Fruit fly (Drosophila melanogaster) whole organism, embryonic: Measurements from ENCODE around the gene CG5828.

ENCODE experiments used
- Awh ChIP-seq: fragments of 200-800 bp; sonication (Bioruptor generic); IDR thresholded peaks from 2 replicates; pipeline ENCODE4, ENCODE4 v1.3.6; 2022; ENCODE audit warnings: missing biosample characterization, missing genetic modification characterization
- Bgb ChIP-seq: fragments of 200-800 bp; sonication (Bioruptor generic); IDR thresholded peaks from 2 replicates; pipeline ENCODE4 v1.3.6; 2022; ENCODE audit warnings: missing biosample characterization, missing genetic modification characterization; ENCODE audit not compliant: partially characterized antibody
- CG10147 ChIP-seq: fragments of 200-800 bp; sonication (Bioruptor generic); optimal IDR thresholded peaks from 2 replicates; lab custom pipeline; 2019; ENCODE audit warnings: missing biosample characterization, mild to moderate bottlenecking, missing genetic modification characterization, moderate library complexity
- CG14050 ChIP-seq: fragments of 200-800 bp; sonication (Bioruptor generic); IDR thresholded peaks from 3 replicates; pipeline ENCODE4 v1.3.6; 2022; ENCODE audit warnings: missing biosample characterization, missing genetic modification characterization
- CG14860 ChIP-seq: fragments of 200-800 bp; sonication (Bioruptor generic); IDR thresholded peaks from 3 replicates; pipeline ENCODE4 v1.3.6; 2022; ENCODE audit warnings: missing biosample characterization, missing genetic modification characterization; ENCODE audit not compliant: partially characterized antibody
- CG15514 ChIP-seq: fragments of 200-800 bp; sonication (Bioruptor generic); optimal IDR thresholded peaks from 3 replicates; lab custom pipeline; 2017; ENCODE audit warnings: missing biosample characterization, missing genetic modification characterization, mild to moderate bottlenecking, moderate library complexity, missing genetic modification reagents
- CG1647 ChIP-seq: fragments of 200-800 bp; sonication (Bioruptor generic); optimal IDR thresholded peaks from 3 replicates; lab custom pipeline; 2016; ENCODE audit warnings: missing biosample characterization, missing genetic modification characterization
- CG17328 ChIP-seq: fragments of 200-800 bp; sonication (Bioruptor generic); IDR thresholded peaks from 2 replicates; pipeline ENCODE4 v1.3.6; 2022; ENCODE audit warnings: missing biosample characterization, missing genetic modification characterization
- CG31224 ChIP-seq: fragments of 200-800 bp; sonication (Bioruptor generic); IDR thresholded peaks from 2 replicates; pipeline ENCODE4 v1.3.6; 2022; ENCODE audit warnings: missing biosample characterization, missing genetic modification characterization
- CG3163 ChIP-seq: fragments of 200-800 bp; sonication (Bioruptor generic); optimal IDR thresholded peaks from 3 replicates; lab custom pipeline; 2016; ENCODE audit warnings: missing biosample characterization, missing genetic modification characterization
- CG32772 ChIP-seq: fragments of 200-800 bp; sonication (Bioruptor generic); IDR thresholded peaks from 2 replicates; pipeline ENCODE4 v1.3.6; 2022; ENCODE audit warnings: missing biosample characterization, missing genetic modification characterization
- CG34422 ChIP-seq: fragments of 200-800 bp; sonication (Bioruptor generic); IDR thresholded peaks from 3 replicates; pipeline ENCODE4 v1.3.6; 2022; ENCODE audit warnings: missing biosample characterization, missing genetic modification characterization
- CG4360 ChIP-seq: fragments of 200-800 bp; sonication (Bioruptor generic); IDR thresholded peaks from 2 replicates; pipeline ENCODE4 v1.3.6; 2022; ENCODE audit warnings: missing biosample characterization, missing genetic modification characterization
- CG5245 ChIP-seq: fragments of 200-800 bp; sonication (Bioruptor generic); optimal IDR thresholded peaks from 3 replicates; lab custom pipeline; 2016; ENCODE audit warnings: missing biosample characterization, missing genetic modification characterization
- CG6791 ChIP-seq: fragments of 200-800 bp; sonication (Bioruptor generic); IDR thresholded peaks from 3 replicates; pipeline ENCODE4 v1.3.6; 2022; ENCODE audit warnings: missing biosample characterization, missing genetic modification characterization; ENCODE audit not compliant: partially characterized antibody
- CG7271 ChIP-seq: fragments of 200-800 bp; sonication (Bioruptor generic); optimal IDR thresholded peaks from 2 replicates; lab custom pipeline; 2018; ENCODE audit warnings: missing biosample characterization, mild to moderate bottlenecking, missing genetic modification characterization, moderate library complexity
- CG7987 ChIP-seq: fragments of 200-800 bp; sonication (Bioruptor generic); optimal IDR thresholded peaks from 2 replicates; lab custom pipeline; 2018; ENCODE audit warnings: missing biosample characterization, mild to moderate bottlenecking, missing genetic modification characterization, moderate library complexity
- CG8281 ChIP-seq: fragments of 200-800 bp; sonication (Bioruptor generic); optimal IDR thresholded peaks from 2 replicates; lab custom pipeline; 2018; ENCODE audit warnings: missing biosample characterization, mild to moderate bottlenecking, missing genetic modification characterization, moderate library complexity
- CG9797 ChIP-seq: fragments of 200-800 bp; sonication (Bioruptor generic); optimal IDR thresholded peaks from 3 replicates; lab custom pipeline; 2018; ENCODE audit warnings: missing biosample characterization, mild to moderate bottlenecking, missing genetic modification characterization
- CG9817 ChIP-seq: fragments of 200-800 bp; sonication (Bioruptor generic); optimal IDR thresholded peaks from 2 replicates; lab custom pipeline; 2018; ENCODE audit warnings: missing biosample characterization, mild to moderate bottlenecking, missing genetic modification characterization, moderate library complexity
- CTCF ChIP-seq: fragments of 200-800 bp; sonication (Bioruptor generic); optimal IDR thresholded peaks from 2 replicates; lab custom pipeline; 2017; ENCODE audit warnings: missing biosample characterization, mild to moderate bottlenecking, missing genetic modification characterization, moderate library complexity
- Doc3 ChIP-seq: fragments of 200-800 bp; sonication (Bioruptor generic); IDR thresholded peaks from 3 replicates; pipeline ENCODE4 v1.3.6; 2022; ENCODE audit warnings: missing biosample characterization, missing genetic modification characterization; ENCODE audit not compliant: partially characterized antibody
- Fer1 ChIP-seq: fragments of 200-800 bp; sonication (Bioruptor generic); optimal IDR thresholded peaks from 2 replicates; lab custom pipeline; 2017; ENCODE audit warnings: missing biosample characterization, mild to moderate bottlenecking, missing genetic modification characterization
- Gsc ChIP-seq: fragments of 200-800 bp; sonication (Bioruptor generic); IDR thresholded peaks from 2 replicates; pipeline ENCODE4 v1.3.6; 2022; ENCODE audit warnings: missing biosample characterization, missing genetic modification characterization
- HLH4C ChIP-seq: fragments of 200-800 bp; sonication (Bioruptor generic); IDR thresholded peaks from 3 replicates; pipeline ENCODE4 v1.3.6; 2022; ENCODE audit warnings: missing biosample characterization, missing genetic modification characterization; ENCODE audit not compliant: partially characterized antibody
- Hmr ChIP-seq: fragments of 200-800 bp; sonication (Bioruptor generic); optimal IDR thresholded peaks from 3 replicates; lab custom pipeline; 2017; ENCODE audit warnings: mild to moderate bottlenecking, missing biosample characterization, missing genetic modification reagents, missing genetic modification characterization
- Jarid2 ChIP-seq: fragments of 200-800 bp; sonication (Bioruptor generic); optimal IDR thresholded peaks from 3 replicates; lab custom pipeline; 2017; ENCODE audit warnings: mild to moderate bottlenecking, missing biosample characterization, missing genetic modification reagents, missing genetic modification characterization
- MBD-R2 ChIP-seq: fragments of 200-800 bp; sonication (Bioruptor generic); IDR thresholded peaks from 2 replicates; pipeline ENCODE4 v1.3.6; 2022; ENCODE audit warnings: missing biosample characterization, missing genetic modification characterization
- Mad ChIP-seq: fragments of 200-800 bp; sonication (Bioruptor generic); optimal IDR thresholded peaks from 2 replicates; lab custom pipeline; 2016; ENCODE audit warnings: missing biosample characterization, missing genetic modification characterization
- Opbp ChIP-seq: fragments of 200-800 bp; sonication (Bioruptor generic); IDR thresholded peaks from 3 replicates; pipeline ENCODE4 v1.3.6; 2022; ENCODE audit warnings: missing biosample characterization, missing genetic modification characterization; ENCODE audit not compliant: partially characterized antibody
- PHDP ChIP-seq: fragments of 200-800 bp; sonication (Bioruptor generic); optimal IDR thresholded peaks from 3 replicates; lab custom pipeline; 2018; ENCODE audit warnings: missing biosample characterization, mild to moderate bottlenecking, missing genetic modification characterization, moderate library complexity
- Scr ChIP-seq: fragments of 200-800 bp; sonication (Bioruptor generic); IDR thresholded peaks from 2 replicates; pipeline ENCODE4 v1.3.6; 2022; ENCODE audit warnings: missing biosample characterization, missing genetic modification characterization; ENCODE audit not compliant: partially characterized antibody
- Sry-δ ChIP-seq: fragments of 200-800 bp; sonication (Bioruptor generic); optimal IDR thresholded peaks from 2 replicates; lab custom pipeline; 2016; ENCODE audit warnings: missing biosample characterization, missing genetic modification characterization
- caup ChIP-seq: fragments of 200-800 bp; sonication (Bioruptor generic); optimal IDR thresholded peaks from 3 replicates; lab custom pipeline; 2017; ENCODE audit warnings: missing biosample characterization, mild to moderate bottlenecking, missing genetic modification characterization, moderate library complexity; ENCODE audit not compliant: severe bottlenecking
- chinmo ChIP-seq: fragments of 200-800 bp; sonication (Bioruptor generic); IDR thresholded peaks from 4 replicates; pipeline ENCODE4 v1.3.6; 2022; ENCODE audit warnings: missing biosample characterization, missing genetic modification characterization; ENCODE audit not compliant: partially characterized antibody
- chm ChIP-seq: fragments of 200-800 bp; sonication (Bioruptor generic); IDR thresholded peaks from 2 replicates; pipeline ENCODE4 v1.3.6; 2022; ENCODE audit warnings: missing biosample characterization, missing genetic modification characterization
- cwo ChIP-seq: fragments of 200-800 bp; sonication (Bioruptor generic); optimal IDR thresholded peaks from 3 replicates; lab custom pipeline; 2017; ENCODE audit warnings: missing biosample characterization, missing genetic modification characterization, mild to moderate bottlenecking, moderate library complexity, missing genetic modification reagents
- dysf ChIP-seq: fragments of 200-800 bp; sonication (Bioruptor generic); IDR thresholded peaks from 3 replicates; pipeline ENCODE4 v1.3.6; 2022; ENCODE audit warnings: missing biosample characterization, missing genetic modification characterization
- inv ChIP-seq: fragments of 200-800 bp; sonication (Bioruptor generic); IDR thresholded peaks from 2 replicates; pipeline ENCODE4 v1.3.6; 2022; ENCODE audit warnings: missing biosample characterization, missing genetic modification characterization; ENCODE audit not compliant: partially characterized antibody
- knrl ChIP-seq: fragments of 200-800 bp; sonication (Bioruptor generic); IDR thresholded peaks from 3 replicates; pipeline ENCODE4 v1.3.6; 2022; ENCODE audit warnings: missing biosample characterization, missing genetic modification characterization; ENCODE audit not compliant: partially characterized antibody
- mld ChIP-seq: fragments of 200-800 bp; sonication (Bioruptor generic); IDR thresholded peaks from 3 replicates; pipeline ENCODE4 v1.3.6; 2022; ENCODE audit warnings: missing biosample characterization, missing genetic modification characterization; ENCODE audit not compliant: partially characterized antibody
- pho ChIP-seq: fragments of 200-800 bp; sonication (Bioruptor generic); optimal IDR thresholded peaks from 2 replicates; lab custom pipeline; 2016; ENCODE audit warnings: missing biosample characterization, missing genetic modification characterization
- pzg ChIP-seq: fragments of 200-800 bp; sonication (Bioruptor generic); optimal IDR thresholded peaks from 3 replicates; lab custom pipeline; 2018; ENCODE audit warnings: missing biosample characterization, mild to moderate bottlenecking, missing genetic modification characterization, moderate library complexity
- schlank ChIP-seq: fragments of 200-800 bp; sonication (Bioruptor generic); optimal IDR thresholded peaks from 2 replicates; lab custom pipeline; 2018; ENCODE audit warnings: missing biosample characterization, mild to moderate bottlenecking, missing genetic modification characterization
- sens ChIP-seq: fragments of 200-800 bp; sonication (Bioruptor generic); peaks from one replicate; lab custom pipeline; 2016; ENCODE audit warnings: missing biosample characterization, missing genetic modification characterization
- shn ChIP-seq: fragments of 200-800 bp; sonication (Bioruptor generic); optimal IDR thresholded peaks from 3 replicates; lab custom pipeline; 2016; ENCODE audit warnings: missing biosample characterization, missing genetic modification characterization
- sob ChIP-seq: fragments of 200-800 bp; sonication (Bioruptor generic); IDR thresholded peaks from 2 replicates; pipeline ENCODE4 v1.3.6; 2022; ENCODE audit warnings: missing biosample characterization, missing genetic modification characterization
- stc ChIP-seq: fragments of 200-800 bp; sonication (Bioruptor generic); IDR thresholded peaks from 2 replicates; pipeline ENCODE4 v1.3.6; 2022; ENCODE audit warnings: missing biosample characterization, missing genetic modification characterization
- tna ChIP-seq: fragments of 200-800 bp; sonication (Bioruptor generic); IDR thresholded peaks from 2 replicates; pipeline ENCODE4 v1.3.6; 2022; ENCODE audit warnings: missing biosample characterization, missing genetic modification characterization; ENCODE audit not compliant: partially characterized antibody

CG5828 gene

dm6 chr2L:5096222-5096621, 2.4 kb downstream of the CG5828 start, which contains the start of gene CG4230 (continued):
- TF ChIP-seq CG14860 (GFP tag; lab: Robert Waterston, UW): peak; percentile 69; the same call in 2 of the 3 replicates
- TF ChIP-seq stc (GFP tag; lab: Robert Waterston, UW): no peak
- TF ChIP-seq CG1647 (GFP tag; lab: Kevin White, UChicago): no peak
- peak; percentile 65 for TF ChIP-seq inv (GFP tag; lab: Robert Waterston, UW)
- no peak for TF ChIP-seq caup
- peak; percentile 85 for TF ChIP-seq Scr (GFP tag; lab: Robert Waterston, UW)
- no peak for TF ChIP-seq sob (GFP tag; lab: Robert Waterston, UW)
- TF ChIP-seq Gsc (GFP tag; lab: Robert Waterston, UW): no peak
- TF ChIP-seq Doc3: peak; percentile 83
- TF ChIP-seq Fer1: no peak
- TF ChIP-seq tna (GFP tag; lab: Robert Waterston, UW): peak; percentile 62
- TF ChIP-seq MBD-R2 (GFP tag; lab: Robert Waterston, UW): peak; percentile 83
- 0 out of 4 replicates have a peak, but pooled peaks have one; percentile 14 for TF ChIP-seq chinmo (GFP tag; lab: Robert Waterston, UW)
- peak; percentile 47 for TF ChIP-seq CG15514 (GFP tag; lab: Kevin White, UChicago)
- no peak for TF ChIP-seq cwo (GFP tag; lab: Kevin White, UChicago)
- peak; percentile 7 for TF ChIP-seq CG9797 (GFP tag; lab: Kevin White, UChicago)
- TF ChIP-seq Hmr (GFP tag; lab: Kevin White, UChicago): no peak
- TF ChIP-seq HLH4C (GFP tag; lab: Robert Waterston, UW): peak; percentile 69; the same call in 2 of the 3 replicates
- 0 out of 2 replicates have a peak, but pooled peaks have one; percentile 7 for TF ChIP-seq CG17328 (GFP tag; lab: Robert Waterston, UW)
- no peak for TF ChIP-seq pho (GFP tag; lab: Kevin White, UChicago)
- TF ChIP-seq mld (GFP tag; lab: Robert Waterston, UW): peak; percentile 65; the same call in 1 of the 3 replicates
- TF ChIP-seq Mad: no peak
- TF ChIP-seq sens (GFP tag; lab: Kevin White, UChicago): peak; percentile 64
- no peak for TF ChIP-seq Awh (GFP tag; lab: Robert Waterston, UW)
- TF ChIP-seq shn: no peak
- no peak for TF ChIP-seq CG14050 (GFP tag; lab: Robert Waterston, UW)
- TF ChIP-seq CG32772 (GFP tag; lab: Robert Waterston, UW): no peak
- peak; percentile 17 for TF ChIP-seq CG7987
- no peak for TF ChIP-seq CG10147 (GFP tag; lab: Kevin White, UChicago)
- TF ChIP-seq CG6791: peak; percentile 88
- peak; percentile 90 for TF ChIP-seq Sry-δ (GFP tag; lab: Kevin White, UChicago)
- no peak for TF ChIP-seq dysf (GFP tag; lab: Robert Waterston, UW)
- TF ChIP-seq Opbp (GFP tag; lab: Robert Waterston, UW): peak; percentile 87
- TF ChIP-seq schlank (tag; lab: Kevin White, UChicago): no peak
- TF ChIP-seq Bgb (GFP tag; lab: Robert Waterston, UW): peak; percentile 95
- TF ChIP-seq chm (GFP tag; lab: Robert Waterston, UW): peak; percentile 55; the same call in 1 of the 2 replicates
- no peak for TF ChIP-seq Jarid2 (GFP tag; lab: Kevin White, UChicago)
- TF ChIP-seq CG34422 (GFP tag; lab: Robert Waterston, UW): peak; percentile 22; the same call in 1 of the 3 replicates
- TF ChIP-seq CG31224 (GFP tag; lab: Robert Waterston, UW): no peak
- TF ChIP-seq knrl: peak; percentile 76
- no peak for TF ChIP-seq CG5245 (GFP tag; lab: Kevin White, UChicago)
- TF ChIP-seq pzg (GFP tag; lab: Kevin White, UChicago): peak; percentile 71
- TF ChIP-seq PHDP (tag; lab: Kevin White, UChicago): peak; percentile 0
- TF ChIP-seq CG7271 (tag; lab: Kevin White, UChicago): no peak
- TF ChIP-seq CG9817 (tag; lab: Kevin White, UChicago): no peak
- no peak for TF ChIP-seq CG8281
- TF ChIP-seq CG4360 (GFP tag; lab: Robert Waterston, UW): no peak
- TF ChIP-seq CTCF (GFP tag; lab: Kevin White, UChicago): peak; percentile 54
- no peak for TF ChIP-seq CG3163 (GFP tag; lab: Kevin White, UChicago)
